Worm (Caenorhabditis elegans) whole organism, L1 larva: Measurements from ENCODE around the gene R05H11.1.

Experiments
- elt-2 ChIP-seq: sonication (generic microtip); optimal IDR thresholded peaks from 2 replicates; lab custom pipeline; 2016; ENCODE audit warnings: missing genetic modification characterization, mild to moderate bottlenecking, inconsistent platforms, missing compliant biosample characterization, missing genetic modification reagents
- elt-3 ChIP-seq, 6 experiments: fragments of 150-350 bp in 1 of 6; sonication (generic microtip); optimal IDR thresholded peaks; 2 replicates each; lab custom pipeline; 2017 to 2018; ENCODE audit warnings: missing biosample characterization in 6 of 6, missing genetic modification characterization in 6 of 6, inconsistent platforms in 1 of 6
- lin-35 ChIP-seq, 2 experiments: fragments of 150-350 bp; optimal IDR thresholded peaks; 2 replicates each; lab custom pipeline; 2014; ENCODE audit warnings: missing biosample characterization in 2 of 2, missing genetic modification characterization in 2 of 2, missing genetic modification reagents in 2 of 2

DNA sequence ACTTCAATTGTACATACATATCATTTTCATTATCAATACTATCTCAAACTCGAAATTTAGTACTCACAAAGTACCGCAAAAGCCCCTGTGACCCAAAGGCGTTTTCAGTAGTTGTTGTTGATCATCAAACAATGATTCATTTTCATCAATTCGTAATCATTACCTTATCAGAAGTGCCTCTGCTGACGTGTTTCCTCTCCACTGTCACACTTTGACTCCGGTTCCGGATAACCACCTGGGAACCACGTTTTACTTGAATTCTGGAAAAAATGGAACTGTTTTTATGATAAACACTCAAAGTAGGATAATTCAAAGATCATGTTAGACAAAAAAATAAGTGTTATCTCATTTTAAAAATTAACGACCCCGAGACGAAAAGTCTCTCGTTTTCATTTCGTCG is 22.6 kb downstream of the R05H11.1 start:
- no peak for TF ChIP-seq lin-35 (GFP tag; optimal IDR thresholded peaks at IDR 0.05; lab: Kevin White, UChicago)
- TF ChIP-seq elt-2 (tag; lab: Kevin White, UChicago), result peak; percentile 74
- TF ChIP-seq elt-3 (tag; optimal IDR thresholded peaks at IDR 0.05; lab: Kevin White, UChicago), result no peak
